Fruit fly (Drosophila melanogaster): Measurements from ENCODE around the gene CG31140.

CG31140 gene

dm6 chr3R:23941643-23942424 is 21.1 kb upstream of the CG31140 start (continued):
- no peak for TF ChIP-seq nerfin-2 (GFP tag; IDR thresholded peaks at IDR 0.05; ENCODE audit: partially characterized antibody)
- TF ChIP-seq Hmr (GFP tag; optimal IDR thresholded peaks at IDR 0.05), result peak; percentile 54
- peak in 1 of 2 experiments; percentile 5 for TF ChIP-seq bsh (GFP tag; optimal IDR thresholded peaks at IDR 0.05)
- TF ChIP-seq Xbp1 (GFP tag; optimal IDR thresholded peaks at IDR 0.05), result peak; percentile 43
- peak; percentile 26; the same call in 1 of the 2 replicates for TF ChIP-seq Adf1 (GFP tag; IDR thresholded peaks at IDR 0.05)
- TF ChIP-seq Oaz (GFP tag; IDR thresholded peaks at IDR 0.05), result 0 out of 2 replicates have a peak, but pooled peaks have one; percentile 43
- peak; percentile 3 for TF ChIP-seq ewg (GFP tag; optimal IDR thresholded peaks at IDR 0.05)
- peak; percentile 40; the same call in 1 of the 2 replicates for TF ChIP-seq ttk (GFP tag; IDR thresholded peaks at IDR 0.05)
- TF ChIP-seq CG31224 (GFP tag; IDR thresholded peaks at IDR 0.05), result no peak
- TF ChIP-seq CG17328 (GFP tag; IDR thresholded peaks at IDR 0.05), result peak; percentile 46; the same call in 1 of the 2 replicates
- no peak for TF ChIP-seq CG4617 (GFP tag; optimal IDR thresholded peaks at IDR 0.05; ENCODE audit: borderline replicate concordance)
- TF ChIP-seq CG2712 (tag; optimal IDR thresholded peaks at IDR 0.05), result peak; percentile 18
- no peak for TF ChIP-seq C15 (GFP tag; IDR thresholded peaks at IDR 0.05)
- no peak for TF ChIP-seq CG17612 (GFP tag; IDR thresholded peaks at IDR 0.05)
- TF ChIP-seq cato (GFP tag; optimal IDR thresholded peaks at IDR 0.05; ENCODE audit: borderline replicate concordance), result no peak
- peak; percentile 65 for TF ChIP-seq row (GFP tag; IDR thresholded peaks at IDR 0.05)
- TF ChIP-seq CG8388 (GFP tag; optimal IDR thresholded peaks at IDR 0.05), result peak; percentile 24
- TF ChIP-seq ci (GFP tag; IDR thresholded peaks at IDR 0.05), result peak; percentile 69; the same call in 2 of the 3 replicates
- TF ChIP-seq seq (GFP tag; IDR thresholded peaks at IDR 0.05), result peak; percentile 29; the same call in 1 of the 2 replicates
- TF ChIP-seq CG17385 (GFP tag; optimal IDR thresholded peaks at IDR 0.05), result peak; percentile 49
- no peak for TF ChIP-seq tup (GFP tag; optimal IDR thresholded peaks at IDR 0.05)
- TF ChIP-seq CG6765 (GFP tag; optimal IDR thresholded peaks at IDR 0.05), result peak; percentile 18
- TF ChIP-seq CG8944 (GFP tag; optimal IDR thresholded peaks at IDR 0.05), result peak; percentile 4
- no peak for TF ChIP-seq stwl (tag; optimal IDR thresholded peaks at IDR 0.05)
- peak; percentile 36 for TF ChIP-seq Hmx (GFP tag; optimal IDR thresholded peaks at IDR 0.05)
- TF ChIP-seq stc (GFP tag; IDR thresholded peaks at IDR 0.05), result peak; percentile 66
- peak; percentile 66 for TF ChIP-seq CG6689 (GFP tag; IDR thresholded peaks at IDR 0.05)
- TF ChIP-seq Mad (GFP tag; optimal IDR thresholded peaks at IDR 0.05), result peak; percentile 7
- TF ChIP-seq Ada2b (GFP tag; IDR thresholded peaks at IDR 0.05), result peak; percentile 67
- peak; percentile 38; the same call in 1 of the 2 replicates for TF ChIP-seq CG9215 (GFP tag; IDR thresholded peaks at IDR 0.05)
- peak; percentile 10 for TF ChIP-seq crc (GFP tag; optimal IDR thresholded peaks at IDR 0.05)
- TF ChIP-seq zf30C (GFP tag; optimal IDR thresholded peaks at IDR 0.05), result no peak
- peak; percentile 1 for TF ChIP-seq Bteb2 (GFP tag; optimal IDR thresholded peaks at IDR 0.05)
- peak; percentile 44 for TF ChIP-seq Antp (GFP tag; optimal IDR thresholded peaks at IDR 0.05)
- 0 out of 2 replicates have a peak, but pooled peaks have one; percentile 6 for TF ChIP-seq ap (GFP tag; IDR thresholded peaks at IDR 0.05)
- TF ChIP-seq slbo (GFP tag; IDR thresholded peaks at IDR 0.05), result peak; percentile 59
- peak; percentile 15 to 45 for TF ChIP-seq chif (GFP tag; optimal IDR thresholded peaks at IDR 0.05)
- no peak for TF ChIP-seq org-1 (GFP tag; optimal IDR thresholded peaks at IDR 0.05)
- peak; percentile 44 for TF ChIP-seq CHES-1-like (GFP tag; optimal IDR thresholded peaks at IDR 0.05)
- peak; percentile 9 for TF ChIP-seq Dek (tag; optimal IDR thresholded peaks at IDR 0.05)
- no peak for TF ChIP-seq CG7372 (GFP tag; IDR thresholded peaks at IDR 0.05)
- TF ChIP-seq CG32772 (GFP tag; IDR thresholded peaks at IDR 0.05), result peak; percentile 21; the same call in 1 of the 2 replicates
- TF ChIP-seq CG6654 (GFP tag; optimal IDR thresholded peaks at IDR 0.05), result no peak
- peak; percentile 7 for TF ChIP-seq dm (GFP tag; optimal IDR thresholded peaks at IDR 0.05)
- TF ChIP-seq Myb (GFP tag; optimal IDR thresholded peaks at IDR 0.05), result peak; percentile 23
- TF ChIP-seq ro (GFP tag; IDR thresholded peaks at IDR 0.05), result no peak; the same call in 1 of the 2 replicates
- peak; percentile 21 for TF ChIP-seq CG9817 (tag; optimal IDR thresholded peaks at IDR 0.05)
- TF ChIP-seq CG1024 (GFP tag; IDR thresholded peaks at IDR 0.05), result no peak
- TF ChIP-seq Ets65A (GFP tag), result no peak

Data from whole organism, embryonic.